Fruit fly (Drosophila melanogaster) whole organism, embryonic: ENCODE data around the gene CG10345.

Experiments used
- Aef1 ChIP-seq: fragments of 200-800 bp; sonication (Bioruptor generic); IDR thresholded peaks from 3 replicates; pipeline ENCODE4 v1.3.6; 2022; ENCODE audit warnings: missing biosample characterization, missing genetic modification characterization
- Atf-2 ChIP-seq: fragments of 200-800 bp; sonication (Bioruptor generic); optimal IDR thresholded peaks from 2 replicates; lab custom pipeline; 2016; ENCODE audit warnings: missing biosample characterization, missing genetic modification characterization
- Atf3 ChIP-seq: fragments of 200-800 bp; sonication (Bioruptor generic); optimal IDR thresholded peaks from 3 replicates; lab custom pipeline; 2016; ENCODE audit warnings: missing biosample characterization, missing genetic modification characterization
- Atf6 ChIP-seq: fragments of 200-800 bp; sonication (Bioruptor generic); IDR thresholded peaks from 2 replicates; pipeline ENCODE4 v1.3.6; 2022; ENCODE audit warnings: missing biosample characterization, missing genetic modification characterization
- Bdp1 ChIP-seq: fragments of 200-800 bp; sonication (Bioruptor generic); optimal IDR thresholded peaks from 3 replicates; lab custom pipeline; 2016; ENCODE audit warnings: missing biosample characterization, missing genetic modification characterization
- C15 ChIP-seq: fragments of 200-800 bp; sonication (Bioruptor generic); IDR thresholded peaks from 3 replicates; pipeline ENCODE4 v1.3.6; 2022; ENCODE audit warnings: missing biosample characterization, missing genetic modification characterization
- CG10366 ChIP-seq: fragments of 200-800 bp; sonication (Bioruptor generic); IDR thresholded peaks from 2 replicates; pipeline ENCODE4 v1.3.6; 2022; ENCODE audit warnings: missing biosample characterization, missing genetic modification characterization
- CG12219 ChIP-seq: fragments of 200-800 bp; sonication (Bioruptor generic); optimal IDR thresholded peaks from 3 replicates; lab custom pipeline; 2018; ENCODE audit warnings: missing biosample characterization, mild to moderate bottlenecking, missing genetic modification characterization
- CG13894 ChIP-seq: fragments of 200-800 bp; sonication (Bioruptor generic); optimal IDR thresholded peaks from 3 replicates; lab custom pipeline; 2018; ENCODE audit warnings: missing biosample characterization, mild to moderate bottlenecking, missing genetic modification characterization, moderate library complexity
- CG14965 ChIP-seq: fragments of 200-800 bp; sonication (Bioruptor generic); optimal IDR thresholded peaks from 2 replicates; lab custom pipeline; 2016; ENCODE audit warnings: missing biosample characterization, missing genetic modification characterization, borderline replicate concordance
- CG15011 ChIP-seq: fragments of 200-800 bp; sonication (Bioruptor generic); optimal IDR thresholded peaks from 3 replicates; lab custom pipeline; 2018; ENCODE audit warnings: missing biosample characterization, mild to moderate bottlenecking, missing genetic modification characterization
- CG15514 ChIP-seq: fragments of 200-800 bp; sonication (Bioruptor generic); optimal IDR thresholded peaks from 3 replicates; lab custom pipeline; 2017; ENCODE audit warnings: missing biosample characterization, missing genetic modification characterization, mild to moderate bottlenecking, moderate library complexity, missing genetic modification reagents
- CG18011 ChIP-seq: fragments of 200-800 bp; sonication (Bioruptor generic); optimal IDR thresholded peaks from 2 replicates; lab custom pipeline; 2017; ENCODE audit warnings: missing biosample characterization, missing genetic modification characterization, mild to moderate bottlenecking, moderate library complexity, missing genotype
- CG18262 ChIP-seq: fragments of 200-800 bp; optimal IDR thresholded peaks from 3 replicates; lab custom pipeline; 2019; ENCODE audit warnings: missing biosample characterization, mild to moderate bottlenecking, missing genetic modification characterization, moderate library complexity
- CG18476 ChIP-seq: fragments of 200-800 bp; sonication (Bioruptor generic); optimal IDR thresholded peaks from 2 replicates; lab custom pipeline; 2016; ENCODE audit warnings: missing biosample characterization, mild to moderate bottlenecking, missing genetic modification characterization
- CG2129 ChIP-seq: fragments of 200-800 bp; sonication (Bioruptor generic); IDR thresholded peaks from 2 replicates; pipeline ENCODE4 v1.3.6; 2022; ENCODE audit warnings: missing biosample characterization, missing genetic modification characterization; ENCODE audit not compliant: partially characterized antibody
- CG2712 ChIP-seq: fragments of 200-800 bp; optimal IDR thresholded peaks from 3 replicates; lab custom pipeline; 2019; ENCODE audit warnings: missing biosample characterization, mild to moderate bottlenecking, missing genetic modification characterization, moderate library complexity
- CG2875 ChIP-seq: fragments of 200-800 bp; sonication (Bioruptor generic); optimal IDR thresholded peaks from 2 replicates; lab custom pipeline; 2017; ENCODE audit warnings: missing biosample characterization, mild to moderate bottlenecking, missing genetic modification characterization, missing genetic modification reagents
- CG32767 ChIP-seq: fragments of 200-800 bp; sonication (Bioruptor generic); IDR thresholded peaks from 2 replicates; pipeline ENCODE4 v1.3.6; 2022; ENCODE audit warnings: missing biosample characterization, missing genetic modification characterization
- CG3995 ChIP-seq: fragments of 200-800 bp; sonication (Bioruptor generic); optimal IDR thresholded peaks from 3 replicates; lab custom pipeline; 2016; ENCODE audit warnings: missing biosample characterization, missing genetic modification characterization
- CG42726 ChIP-seq: fragments of 200-800 bp; sonication (Bioruptor generic); IDR thresholded peaks from 2 replicates; pipeline ENCODE4 v1.3.6; 2022; ENCODE audit warnings: missing biosample characterization, missing genetic modification characterization; ENCODE audit not compliant: partially characterized antibody
- CG6272 ChIP-seq: fragments of 200-800 bp; sonication (Bioruptor generic); IDR thresholded peaks from 2 replicates; pipeline ENCODE4 v1.3.6; 2022; ENCODE audit warnings: missing biosample characterization, missing genetic modification characterization
- CG7372 ChIP-seq: fragments of 200-800 bp; sonication (Bioruptor generic); IDR thresholded peaks from 2 replicates; pipeline ENCODE4 v1.3.6; 2022; ENCODE audit warnings: missing biosample characterization, missing genetic modification characterization
- CG9817 ChIP-seq: fragments of 200-800 bp; sonication (Bioruptor generic); optimal IDR thresholded peaks from 2 replicates; lab custom pipeline; 2018; ENCODE audit warnings: missing biosample characterization, mild to moderate bottlenecking, missing genetic modification characterization, moderate library complexity
- Dad ChIP-seq: fragments of 200-800 bp; sonication (Bioruptor generic); optimal IDR thresholded peaks from 3 replicates; lab custom pipeline; 2016; ENCODE audit warnings: missing biosample characterization, missing genetic modification characterization
- Dfd ChIP-seq, 2 experiments: fragments of >200 bp; optimal IDR thresholded peaks; 2 replicates each; lab custom pipeline; 2017; ENCODE audit warnings: missing biosample characterization in 2 of 2, missing genetic modification characterization in 2 of 2
- Dll ChIP-seq: fragments of 200-800 bp; sonication (Bioruptor generic); IDR thresholded peaks from 4 replicates; pipeline ENCODE4 v1.3.6; 2022; ENCODE audit warnings: missing biosample characterization, missing genetic modification characterization; ENCODE audit not compliant: partially characterized antibody
- Doc2 ChIP-seq: fragments of 200-800 bp; sonication (Bioruptor generic); IDR thresholded peaks from 2 replicates; pipeline ENCODE4 v1.3.6; 2022; ENCODE audit warnings: missing biosample characterization, missing genetic modification characterization
- Fer1 ChIP-seq: fragments of 200-800 bp; sonication (Bioruptor generic); optimal IDR thresholded peaks from 2 replicates; lab custom pipeline; 2017; ENCODE audit warnings: missing biosample characterization, mild to moderate bottlenecking, missing genetic modification characterization
- Hr3 ChIP-seq: fragments of 200-800 bp; sonication (Bioruptor generic); optimal IDR thresholded peaks from 3 replicates; lab custom pipeline; 2016; ENCODE audit warnings: missing biosample characterization, missing genetic modification characterization
- Jarid2 ChIP-seq: fragments of 200-800 bp; sonication (Bioruptor generic); optimal IDR thresholded peaks from 3 replicates; lab custom pipeline; 2017; ENCODE audit warnings: mild to moderate bottlenecking, missing biosample characterization, missing genetic modification reagents, missing genetic modification characterization
- Lhr ChIP-seq: fragments of 200-800 bp; sonication (Bioruptor generic); optimal IDR thresholded peaks from 3 replicates; lab custom pipeline; 2017; ENCODE audit warnings: mild to moderate bottlenecking, missing biosample characterization, missing genetic modification reagents, missing genetic modification characterization
- Lim3 ChIP-seq: fragments of 200-800 bp; sonication (Bioruptor generic); IDR thresholded peaks from 2 replicates; pipeline ENCODE4 v1.3.6; 2022; ENCODE audit warnings: missing biosample characterization, missing genetic modification characterization
- NFAT ChIP-seq: fragments of 200-800 bp; sonication (Bioruptor generic); IDR thresholded peaks from 2 replicates; pipeline ENCODE4 v1.3.6; 2022; ENCODE audit warnings: missing biosample characterization, missing genetic modification characterization
- Vsx1 ChIP-seq: fragments of 200-800 bp; sonication (Bioruptor generic); optimal IDR thresholded peaks from 2 replicates; lab custom pipeline; 2017; ENCODE audit warnings: missing biosample characterization, mild to moderate bottlenecking, missing genetic modification characterization, missing genetic modification reagents
- crc ChIP-seq: fragments of 200-800 bp; sonication (Bioruptor generic); optimal IDR thresholded peaks from 2 replicates; lab custom pipeline; 2016; ENCODE audit warnings: missing biosample characterization, missing genetic modification characterization
- dan ChIP-seq: fragments of 200-800 bp; sonication (Bioruptor generic); IDR thresholded peaks from 2 replicates; pipeline ENCODE4 v1.3.6; 2022; ENCODE audit warnings: missing biosample characterization, missing genetic modification characterization
- disco-r ChIP-seq: fragments of 200-800 bp; sonication (Bioruptor generic); optimal IDR thresholded peaks from 2 replicates; lab custom pipeline; 2016; ENCODE audit warnings: missing biosample characterization, missing genetic modification characterization
- dysf ChIP-seq: fragments of 200-800 bp; sonication (Bioruptor generic); IDR thresholded peaks from 3 replicates; pipeline ENCODE4 v1.3.6; 2022; ENCODE audit warnings: missing biosample characterization, missing genetic modification characterization
- ftz-f1 ChIP-seq: fragments of 200-800 bp; sonication (Bioruptor generic); optimal IDR thresholded peaks from 2 replicates; lab custom pipeline; 2016; ENCODE audit warnings: missing biosample characterization, missing genetic modification characterization
- mirr ChIP-seq: fragments of 200-800 bp; sonication (Bioruptor generic); optimal IDR thresholded peaks from 3 replicates; lab custom pipeline; 2018; ENCODE audit warnings: missing biosample characterization, mild to moderate bottlenecking, missing genetic modification characterization
- onecut ChIP-seq: fragments of 200-800 bp; sonication (Bioruptor generic); IDR thresholded peaks from 2 replicates; pipeline ENCODE4 v1.3.6; 2022; ENCODE audit warnings: missing biosample characterization, missing genetic modification characterization
- pan ChIP-seq, 4 experiments: fragments of >200 bp in 3 of 4; fragments of 200-800 bp in 1 of 4; sonication (Bioruptor generic) in 1 of 4; optimal IDR thresholded peaks in 3 of 4; IDR thresholded peaks in 1 of 4; 2 replicates each; pipeline versions ENCODE4 v1.3.6 to Lab custom; 2017 to 2022; ENCODE audit warnings: missing biosample characterization in 2 of 4, missing genetic modification characterization in 2 of 4, mixed read lengths in 1 of 4
- pfk ChIP-seq: fragments of 200-800 bp; sonication (Bioruptor generic); optimal IDR thresholded peaks from 2 replicates; lab custom pipeline; 2018; ENCODE audit warnings: missing biosample characterization, mild to moderate bottlenecking, missing genetic modification characterization, moderate library complexity
- run ChIP-seq: fragments of 200-800 bp; sonication (Bioruptor generic); optimal IDR thresholded peaks from 3 replicates; lab custom pipeline; 2018; ENCODE audit warnings: missing biosample characterization, mild to moderate bottlenecking, missing genetic modification characterization
- scrt ChIP-seq: fragments of 200-800 bp; sonication (Bioruptor generic); optimal IDR thresholded peaks from 2 replicates; lab custom pipeline; 2018; ENCODE audit warnings: missing biosample characterization, mild to moderate bottlenecking, missing genetic modification characterization, moderate library complexity
- sna ChIP-seq: fragments of 200-800 bp; sonication (Bioruptor generic); IDR thresholded peaks from 2 replicates; pipeline ENCODE4 v1.3.6; 2022; ENCODE audit warnings: missing biosample characterization, missing genetic modification characterization; ENCODE audit not compliant: partially characterized antibody
- tx ChIP-seq: fragments of 200-800 bp; sonication (Bioruptor generic); optimal IDR thresholded peaks from 2 replicates; lab custom pipeline; 2016; ENCODE audit warnings: missing biosample characterization, missing genetic modification characterization

The CG10345 gene

dm6 chr3R:16624750-16625549 lies 20.3 kb upstream of the CG10345 start, which contains the start of gene Fas1 (continued):
- TF ChIP-seq CG2712 (tag; lab: Kevin White, UChicago) (no peak), CG15011 (no peak), CG10366 (no peak), Hr3 (GFP tag; lab: Kevin White, UChicago) (no peak), pan (optimal IDR thresholded peaks at IDR 0.05; lab: Kevin White, UChicago) (no peak), pan (GFP tag; optimal IDR thresholded peaks at IDR 0.05 in 1 of 2, IDR thresholded peaks at IDR 0.05 in 1 of 2) (no peak), run (no peak), mirr (GFP tag; lab: Kevin White, UChicago) (no peak), NFAT (GFP tag; lab: Robert Waterston, UW) (peak; percentile 42; the same call in 1 of the 2 replicates), CG18262 (tag; lab: Kevin White, UChicago) (no peak), CG18011 (GFP tag; lab: Kevin White, UChicago) (no peak), Dad (GFP tag; lab: Kevin White, UChicago) (no peak), dan (GFP tag; lab: Robert Waterston, UW) (no peak), CG7372 (no peak), tx (GFP tag; lab: Kevin White, UChicago) (no peak), Dfd (GFP tag; optimal IDR thresholded peaks at IDR 0.05; lab: Kevin White, UChicago) (no peak), Aef1 (no peak), CG3995 (peak; percentile 54), Atf6 (GFP tag; lab: Robert Waterston, UW) (no peak), CG6272 (GFP tag; lab: Robert Waterston, UW) (no peak), CG14965 (GFP tag; lab: Kevin White, UChicago) (no peak), CG13894 (no peak), Fer1 (no peak), Lim3 (GFP tag; lab: Robert Waterston, UW) (no peak), CG2875 (GFP tag; lab: Kevin White, UChicago) (no peak), dysf (GFP tag; lab: Robert Waterston, UW) (no peak), CG42726 (GFP tag; lab: Robert Waterston, UW) (peak; percentile 26; the same call in 1 of the 2 replicates), CG15514 (GFP tag; lab: Kevin White, UChicago) (peak; percentile 41), Atf3 (GFP tag; lab: Kevin White, UChicago) (no peak), Doc2 (GFP tag; lab: Robert Waterston, UW) (no peak), CG32767 (GFP tag; lab: Robert Waterston, UW) (no peak), onecut (GFP tag; lab: Robert Waterston, UW) (peak; percentile 88), Jarid2 (GFP tag; lab: Kevin White, UChicago) (peak; percentile 83), ftz-f1 (no peak), Dll (GFP tag; lab: Robert Waterston, UW) (peak; percentile 69), Vsx1 (GFP tag; lab: Kevin White, UChicago) (no peak), sna (GFP tag; lab: Robert Waterston, UW) (peak; percentile 54; the same call in 1 of the 2 replicates), CG2129 (peak; percentile 49), CG12219 (GFP tag; lab: Kevin White, UChicago) (no peak), disco-r (GFP tag; lab: Kevin White, UChicago) (no peak), Bdp1 (GFP tag; lab: Kevin White, UChicago) (no peak), CG9817 (tag; lab: Kevin White, UChicago) (no peak), Atf-2 (no peak), CG18476 (GFP tag; lab: Kevin White, UChicago) (no peak), Lhr (GFP tag; lab: Kevin White, UChicago) (peak; percentile 75), C15 (no peak), scrt (no peak), pfk (GFP tag; lab: Kevin White, UChicago) (no peak), crc (GFP tag; lab: Kevin White, UChicago) (no peak)
